Worm (Caenorhabditis elegans) whole organism, L2 larva: ENCODE measurements around the gene C07E3.8.

Experiments used
- C34F6.9 ChIP-seq: fragments of 150-350 bp; optimal IDR thresholded peaks from 2 replicates; lab custom pipeline; 2014; ENCODE audit warnings: missing biosample characterization, missing genetic modification characterization
- F13H6.1 ChIP-seq: sonication (generic microtip); optimal IDR thresholded peaks from 2 replicates; lab custom pipeline; 2016; ENCODE audit warnings: missing genetic modification characterization, missing compliant biosample characterization
- Y55F3AM.14 ChIP-seq: fragments of 200-800 bp; sonication (Bioruptor generic); optimal IDR thresholded peaks from 2 replicates; lab custom pipeline; 2018; ENCODE audit warnings: mild to moderate bottlenecking, missing genetic modification characterization, missing compliant biosample characterization
- ZK546.5 ChIP-seq: sonication (generic microtip); optimal IDR thresholded peaks from 2 replicates; lab custom pipeline; 2017; ENCODE audit warnings: missing biosample characterization, missing genetic modification characterization
- alr-1 ChIP-seq: fragments of 150-350 bp; optimal IDR thresholded peaks from 2 replicates; lab custom pipeline; 2014; ENCODE audit warnings: missing biosample characterization, missing genetic modification characterization
- blmp-1 ChIP-seq: sonication (generic microtip); optimal IDR thresholded peaks from 2 replicates; lab custom pipeline; 2017; ENCODE audit warnings: missing genetic modification characterization, mild to moderate bottlenecking, missing compliant biosample characterization, antibody characterized with exemption, moderate library complexity; ENCODE audit not compliant: insufficient read depth
- ceh-16 ChIP-seq: fragments of 150-350 bp; optimal IDR thresholded peaks from 2 replicates; lab custom pipeline; 2014; ENCODE audit warnings: missing biosample characterization, missing genetic modification characterization
- ceh-82 ChIP-seq: fragments of 150-350 bp; optimal IDR thresholded peaks from 2 replicates; lab custom pipeline; 2014; ENCODE audit warnings: missing biosample characterization, missing genetic modification characterization
- elt-1 ChIP-seq: fragments of 150-350 bp; optimal IDR thresholded peaks from 2 replicates; lab custom pipeline; 2014; ENCODE audit warnings: missing biosample characterization, missing genetic modification characterization
- elt-3 ChIP-seq: sonication (generic microtip); optimal IDR thresholded peaks from 2 replicates; lab custom pipeline; 2017; ENCODE audit warnings: missing biosample characterization, missing genetic modification characterization
- fos-1 ChIP-seq: fragments of 150-350 bp; optimal IDR thresholded peaks from 2 replicates; lab custom pipeline; 2014; ENCODE audit warnings: missing biosample characterization, missing genetic modification characterization
- gmeb-1 ChIP-seq: fragments of 150-350 bp; optimal IDR thresholded peaks from 2 replicates; lab custom pipeline; 2014; ENCODE audit warnings: missing biosample characterization, missing genetic modification characterization
- lin-11 ChIP-seq: fragments of 150-350 bp; sonication (generic microtip); optimal IDR thresholded peaks from 2 replicates; lab custom pipeline; 2014; ENCODE audit warnings: missing biosample characterization, missing genetic modification characterization, inconsistent platforms, mixed read lengths
- lin-39 ChIP-seq: fragments of 150-350 bp; optimal IDR thresholded peaks from 2 replicates; lab custom pipeline; 2014; ENCODE audit warnings: missing biosample characterization, missing genetic modification reagents, missing genetic modification characterization
- lsy-2 ChIP-seq, 2 experiments: fragments of 150-350 bp in 1 of 2; sonication (generic microtip) in 1 of 2; optimal IDR thresholded peaks; 2 replicates each; lab custom pipeline; 2014 to 2017; ENCODE audit warnings: missing biosample characterization in 2 of 2, missing genetic modification characterization in 2 of 2
- mbf-1 ChIP-seq: sonication (generic microtip); optimal IDR thresholded peaks from 2 replicates; lab custom pipeline; 2017; ENCODE audit warnings: missing biosample characterization, missing genetic modification characterization
- mdl-1 ChIP-seq, 2 experiments: fragments of 150-350 bp in 1 of 2; sonication (generic microtip) in 1 of 2; optimal IDR thresholded peaks; 2 replicates each; lab custom pipeline; 2017; ENCODE audit warnings: missing biosample characterization in 2 of 2, missing genetic modification characterization in 2 of 2
- nhr-10 ChIP-seq: sonication (generic microtip); optimal IDR thresholded peaks from 2 replicates; lab custom pipeline; 2017; ENCODE audit warnings: missing biosample characterization, missing genetic modification characterization
- nhr-11 ChIP-seq: fragments of 150-350 bp; optimal IDR thresholded peaks from 2 replicates; lab custom pipeline; 2014; ENCODE audit warnings: missing biosample characterization, missing genetic modification characterization
- nhr-12 ChIP-seq: fragments of 150-350 bp; optimal IDR thresholded peaks from 2 replicates; lab custom pipeline; 2014; ENCODE audit warnings: missing biosample characterization, missing genetic modification characterization
- nhr-129 ChIP-seq: fragments of 150-350 bp; optimal IDR thresholded peaks from 2 replicates; lab custom pipeline; 2014; ENCODE audit warnings: missing biosample characterization, missing genetic modification characterization
- nhr-21 ChIP-seq: fragments of 150-350 bp; optimal IDR thresholded peaks from 2 replicates; lab custom pipeline; 2014; ENCODE audit warnings: missing biosample characterization, missing genetic modification characterization
- nhr-25 ChIP-seq: fragments of 150-350 bp; sonication (generic microtip); optimal IDR thresholded peaks from 3 replicates; lab custom pipeline; 2014; ENCODE audit warnings: missing biosample characterization, missing genetic modification characterization
- nhr-6 ChIP-seq: fragments of 150-350 bp; optimal IDR thresholded peaks from 2 replicates; lab custom pipeline; 2014; ENCODE audit warnings: missing biosample characterization, missing genetic modification characterization
- peb-1 ChIP-seq: fragments of 150-350 bp; optimal IDR thresholded peaks from 2 replicates; lab custom pipeline; 2014; ENCODE audit warnings: missing biosample characterization, missing genetic modification characterization
- sem-4 ChIP-seq: fragments of 150-350 bp; optimal IDR thresholded peaks from 2 replicates; lab custom pipeline; 2014; ENCODE audit warnings: missing biosample characterization, missing genetic modification reagents, missing genetic modification characterization
- skn-1 ChIP-seq: sonication (generic microtip); optimal IDR thresholded peaks from 2 replicates; lab custom pipeline; 2017; ENCODE audit warnings: missing biosample characterization, missing genetic modification characterization
- sma-3 ChIP-seq: sonication (generic microtip); optimal IDR thresholded peaks from 2 replicates; lab custom pipeline; 2016; ENCODE audit warnings: missing genetic modification reagents, missing genetic modification characterization, missing compliant biosample characterization
- snpc-4 ChIP-seq: fragments of 150-350 bp; optimal IDR thresholded peaks from 2 replicates; lab custom pipeline; 2014; ENCODE audit warnings: missing biosample characterization, missing genetic modification characterization
- unc-55 ChIP-seq: fragments of 150-350 bp; sonication (generic microtip); optimal IDR thresholded peaks from 3 replicates; lab custom pipeline; 2014; ENCODE audit warnings: missing biosample characterization, missing genetic modification reagents, missing genetic modification characterization
- zag-1 ChIP-seq: fragments of 150-350 bp; optimal IDR thresholded peaks from 2 replicates; lab custom pipeline; 2014; ENCODE audit warnings: missing biosample characterization, missing genetic modification characterization
- ztf-1 ChIP-seq: fragments of 200-800 bp; sonication (Bioruptor generic); conservative IDR thresholded peaks from 2 replicates; pipeline ENCODE4 v1.3.6; 2022; ENCODE audit warnings: missing genetic modification characterization, missing compliant biosample characterization

Gene C07E3.8

DNA sequence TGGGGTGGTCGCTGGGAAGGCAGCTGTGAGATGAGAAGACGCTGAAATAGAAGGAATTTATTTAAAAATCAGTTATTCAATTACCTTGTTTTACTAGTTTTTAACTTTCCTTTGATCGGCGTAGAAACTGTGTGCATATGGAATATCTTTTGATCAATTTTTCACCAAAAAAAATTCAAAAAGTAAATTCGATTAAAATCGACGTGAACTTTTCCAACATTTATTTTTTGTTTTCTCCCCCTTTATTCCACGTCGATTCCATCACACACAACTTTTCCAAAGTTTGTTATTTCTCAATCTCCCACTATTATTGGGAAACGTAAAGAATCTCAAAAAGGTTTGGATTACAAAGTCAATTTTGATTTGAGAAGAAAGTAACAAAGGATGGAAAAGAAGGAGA lies 8.4 kb downstream of the C07E3.8 start, which contains the start of gene C07E3.4:
Gene C07E3.4, plus strand, starts transcription at position 301 of the 400 bp plus-strand sequence.
- TF ChIP-seq gmeb-1 (tag; lab: Kevin White, UChicago): no peak
- TF ChIP-seq snpc-4 (tag; lab: Kevin White, UChicago): no peak
- TF ChIP-seq elt-1 (tag; lab: Kevin White, UChicago): no peak
- TF ChIP-seq unc-55 (GFP tag; lab: Kevin White, UChicago): no peak
- TF ChIP-seq nhr-12 (tag; lab: Kevin White, UChicago): no peak
- TF ChIP-seq ceh-82 (tag; lab: Kevin White, UChicago): no peak
- TF ChIP-seq nhr-10 (tag; lab: Kevin White, UChicago): no peak
- TF ChIP-seq lin-11 (tag; lab: Kevin White, UChicago): no peak

DNA sequence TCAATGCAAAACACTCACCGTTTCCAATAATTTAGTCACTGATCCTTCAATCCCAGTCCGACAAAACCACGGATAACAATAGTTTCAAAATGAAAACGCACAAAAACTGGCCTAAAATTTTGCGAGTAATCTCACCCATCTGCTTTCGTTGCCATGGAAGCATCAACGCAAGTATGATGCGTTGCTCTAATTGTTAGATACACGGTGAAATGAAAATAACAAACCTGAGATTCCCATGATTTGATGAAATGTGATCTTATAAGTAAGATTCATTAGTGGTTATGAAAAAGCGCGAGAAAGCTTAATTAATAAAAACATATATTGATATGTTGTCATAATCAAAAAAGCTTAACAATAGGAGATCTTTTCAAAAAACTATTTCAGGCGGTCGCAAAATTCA lies 15.1 kb downstream of the C07E3.8 start, which contains the start of gene ceh-57:
Gene ceh-57, minus strand, starts transcription at position 95 of the 400 bp plus-strand sequence.
- TF ChIP-seq nhr-11 (tag; lab: Kevin White, UChicago) (no peak), unc-55 (GFP tag; lab: Kevin White, UChicago) (no peak), elt-1 (tag; lab: Kevin White, UChicago) (no peak), mbf-1 (tag; lab: Kevin White, UChicago) (no peak), sma-3 (GFP tag; lab: Kevin White, UChicago) (no peak)
- TF ChIP-seq, all 48 proteins: peak for 0

DNA sequence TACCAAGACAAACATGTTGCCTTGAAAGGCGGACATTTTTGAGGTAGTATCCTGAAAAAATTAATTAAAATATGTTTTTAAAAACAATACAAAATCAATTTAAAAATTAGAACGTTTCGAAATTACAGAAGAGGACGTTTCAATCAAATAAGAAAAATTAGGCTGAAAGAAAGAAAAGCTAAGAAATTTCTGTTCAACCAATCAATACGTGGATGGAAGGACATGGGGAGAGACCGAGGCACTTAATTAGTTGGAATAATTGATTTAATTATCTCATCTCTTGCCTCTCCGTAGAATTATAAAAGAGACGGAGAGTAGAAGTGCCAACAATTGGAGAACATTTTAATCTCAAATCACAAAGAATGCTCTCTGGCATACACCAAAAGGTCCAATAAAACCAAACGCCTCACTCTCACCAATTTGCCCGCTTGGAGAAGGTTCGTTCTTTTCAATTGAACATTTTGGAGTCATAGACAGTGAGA lies 17.5 kb downstream of the C07E3.8 start, which contains the start of gene ceh-58:
Gene ceh-58, minus strand, starts transcription at position 51 of the 482 bp plus-strand sequence.
- TF ChIP-seq nhr-10 (tag; lab: Kevin White, UChicago): no peak
- no peak for TF ChIP-seq blmp-1 (tag; lab: Kevin White, UChicago)
- TF ChIP-seq lsy-2 (tag; optimal IDR thresholded peaks at IDR 0.05; lab: Kevin White, UChicago): peak in 1 of 2 experiments; percentile 0
- no peak for TF ChIP-seq zag-1 (tag; lab: Kevin White, UChicago)
- TF ChIP-seq nhr-25 (tag; lab: Kevin White, UChicago): no peak
- TF ChIP-seq nhr-21 (tag; lab: Kevin White, UChicago): no peak
- TF ChIP-seq peb-1 (tag; lab: Kevin White, UChicago): no peak

DNA sequence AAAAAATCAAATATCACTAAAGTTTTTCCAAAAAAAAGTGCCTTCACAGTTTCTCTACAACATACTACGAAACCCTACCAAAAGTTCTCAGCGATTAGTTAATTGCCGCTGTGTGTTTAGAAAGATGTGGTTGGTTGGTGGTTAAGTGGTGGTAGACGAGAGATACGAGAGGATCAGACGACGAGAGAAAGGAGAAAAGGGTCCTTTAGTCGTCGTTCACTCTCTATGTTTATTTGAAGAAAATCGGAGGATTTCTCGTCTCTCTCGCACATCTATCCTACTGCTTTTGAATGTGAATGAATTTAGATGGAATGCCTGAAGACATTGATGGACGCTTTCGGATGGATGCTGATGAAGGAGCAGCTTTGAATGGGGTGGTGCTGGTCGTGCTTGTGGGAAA lies 18.8 kb downstream of the C07E3.8 start:
- no peak for TF ChIP-seq Y55F3AM.14 (GFP tag; lab: Kevin White, UChicago)
- TF ChIP-seq unc-55 (GFP tag; lab: Kevin White, UChicago): peak; percentile 43
- peak; percentile 41 for TF ChIP-seq C34F6.9 (tag; lab: Kevin White, UChicago)
- TF ChIP-seq snpc-4 (tag; lab: Kevin White, UChicago): no peak
- peak in 1 of 2 experiments; percentile 31 for TF ChIP-seq lsy-2 (tag; optimal IDR thresholded peaks at IDR 0.05; lab: Kevin White, UChicago)
- peak; percentile 18 for TF ChIP-seq nhr-129 (tag; lab: Kevin White, UChicago)
- TF ChIP-seq sem-4 (tag; lab: Kevin White, UChicago): peak; percentile 11
- TF ChIP-seq fos-1 (tag; lab: Kevin White, UChicago): no peak

DNA sequence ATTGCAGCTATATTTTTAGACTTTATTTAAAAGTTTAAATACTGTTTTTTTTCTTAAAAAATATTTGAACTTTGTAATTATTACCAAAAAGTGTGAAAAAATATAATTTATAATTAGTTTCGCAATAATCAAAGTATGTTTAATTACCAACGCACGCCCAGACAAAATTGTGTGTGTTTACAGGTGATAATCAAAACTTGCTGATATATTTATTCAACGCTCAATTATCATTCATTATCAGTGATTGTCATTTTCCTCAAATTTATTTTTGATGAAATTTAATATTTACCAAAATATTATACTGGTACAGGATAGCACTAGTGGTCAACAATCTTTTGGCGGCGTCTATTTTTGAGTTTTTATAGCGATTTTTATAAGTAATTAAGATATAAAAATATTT lies 21.0 kb downstream of the C07E3.8 start:
- TF ChIP-seq F13H6.1 (tag; lab: Kevin White, UChicago): no peak
- TF ChIP-seq ztf-1 (GFP tag; lab: Robert Waterston, UW): no peak
- TF ChIP-seq skn-1 (tag; lab: Kevin White, UChicago): peak; percentile 11
- TF ChIP-seq nhr-12 (tag; lab: Kevin White, UChicago): no peak
- TF ChIP-seq fos-1 (tag; lab: Kevin White, UChicago): peak; percentile 14

DNA sequence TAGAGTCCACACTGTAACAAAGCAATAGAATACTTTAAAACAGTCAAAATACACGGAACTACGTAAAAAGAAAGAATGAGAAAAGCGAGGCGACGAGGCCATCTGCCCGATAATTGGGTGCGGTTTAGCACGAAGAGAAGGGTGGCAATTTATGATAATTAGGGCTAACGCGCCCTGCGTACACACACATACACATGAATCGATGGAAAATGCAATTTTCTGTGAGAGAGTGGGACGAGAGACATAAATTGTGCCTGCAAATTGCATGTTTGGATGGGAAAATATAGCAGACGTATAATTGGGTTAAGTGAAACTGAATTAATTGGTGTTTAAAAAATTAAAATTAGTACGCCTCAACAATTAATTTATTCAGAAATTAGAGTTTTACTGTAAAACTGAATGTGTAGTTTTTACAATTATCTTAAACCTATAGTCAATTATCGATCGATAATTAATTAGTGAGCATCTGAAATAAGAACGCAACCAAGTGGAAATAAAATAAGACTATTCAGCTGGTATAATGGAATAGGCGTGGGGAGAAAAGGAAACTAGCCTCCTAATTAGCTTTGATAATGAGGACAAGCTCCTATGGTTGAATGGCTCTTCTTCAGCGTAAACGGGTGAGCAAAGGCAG lies 21.6 kb downstream of the C07E3.8 start:
- TF ChIP-seq mbf-1 (tag; lab: Kevin White, UChicago): no peak
- TF ChIP-seq lsy-2 (tag; optimal IDR thresholded peaks at IDR 0.05; lab: Kevin White, UChicago): peak in 1 of 2 experiments; percentile 5
- peak; percentile 32 for TF ChIP-seq C34F6.9 (tag; lab: Kevin White, UChicago)
- no peak for TF ChIP-seq ceh-16 (tag; lab: Kevin White, UChicago)
- peak; percentile 58 for TF ChIP-seq sem-4 (tag; lab: Kevin White, UChicago)
- TF ChIP-seq nhr-25 (tag; lab: Kevin White, UChicago): peak; percentile 60

DNA sequence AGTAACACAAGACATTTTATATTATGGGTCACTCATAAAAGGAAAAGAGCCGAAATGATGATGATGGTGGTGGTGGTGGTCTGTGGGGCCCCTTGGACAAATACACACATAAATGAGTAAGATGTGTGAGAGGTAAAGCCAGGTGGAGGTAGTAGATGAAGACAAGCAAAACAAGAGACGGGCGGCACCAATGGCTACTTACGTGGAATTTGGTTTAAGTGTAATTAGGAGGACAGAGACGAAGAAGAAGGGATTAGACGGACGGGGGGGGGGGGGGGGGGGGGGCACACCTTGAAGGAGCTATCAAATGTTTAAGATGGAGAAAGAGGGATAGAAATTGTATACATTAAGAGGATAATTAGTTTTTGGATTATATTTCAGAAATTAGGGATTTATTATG lies 22.7 kb downstream of the C07E3.8 start:
- TF ChIP-seq lin-39 (tag; lab: Kevin White, UChicago) (no peak), nhr-6 (tag; lab: Kevin White, UChicago) (no peak), nhr-10 (tag; lab: Kevin White, UChicago) (no peak), mbf-1 (tag; lab: Kevin White, UChicago) (no peak), nhr-25 (tag; lab: Kevin White, UChicago) (no peak), ztf-1 (GFP tag; lab: Robert Waterston, UW) (no peak), mdl-1 (tag; optimal IDR thresholded peaks at IDR 0.05; lab: Kevin White, UChicago) (no peak), nhr-12 (tag; lab: Kevin White, UChicago) (no peak), nhr-21 (tag; lab: Kevin White, UChicago) (no peak), F13H6.1 (tag; lab: Kevin White, UChicago) (no peak), lin-11 (tag; lab: Kevin White, UChicago) (no peak), snpc-4 (tag; lab: Kevin White, UChicago) (no peak), elt-1 (tag; lab: Kevin White, UChicago) (no peak), alr-1 (no peak), C34F6.9 (tag; lab: Kevin White, UChicago) (no peak), ZK546.5 (tag; lab: Kevin White, UChicago) (no peak), elt-3 (tag; lab: Kevin White, UChicago) (no peak)
- TF ChIP-seq, all 48 proteins: peak for 0
